Worm (Caenorhabditis elegans) whole organism, L2 larva: ENCODE results near the gene tpi-1.

Experiments
- C34F6.9 ChIP-seq: fragments of 150-350 bp; optimal IDR thresholded peaks from 2 replicates; lab custom pipeline; 2014; ENCODE audit warnings: missing biosample characterization, missing genetic modification characterization
- F13H6.1 ChIP-seq: sonication (generic microtip); optimal IDR thresholded peaks from 2 replicates; lab custom pipeline; 2016; ENCODE audit warnings: missing genetic modification characterization, missing compliant biosample characterization
- R02D3.7 ChIP-seq: fragments of 150-350 bp; optimal IDR thresholded peaks from 2 replicates; lab custom pipeline; 2014; ENCODE audit warnings: missing biosample characterization, missing genetic modification characterization
- Y55F3AM.14 ChIP-seq: fragments of 200-800 bp; sonication (Bioruptor generic); optimal IDR thresholded peaks from 2 replicates; lab custom pipeline; 2018; ENCODE audit warnings: mild to moderate bottlenecking, missing genetic modification characterization, missing compliant biosample characterization
- alr-1 ChIP-seq: fragments of 150-350 bp; optimal IDR thresholded peaks from 2 replicates; lab custom pipeline; 2014; ENCODE audit warnings: missing biosample characterization, missing genetic modification characterization
- aly-2 ChIP-seq: fragments of 150-350 bp; optimal IDR thresholded peaks from 2 replicates; lab custom pipeline; 2014; ENCODE audit warnings: missing biosample characterization, missing genetic modification characterization
- ama-1 ChIP-seq: fragments of 150-350 bp; optimal IDR thresholded peaks from 2 replicates; lab custom pipeline; 2018; ENCODE audit warnings: inconsistent platforms
- blmp-1 ChIP-seq: sonication (generic microtip); optimal IDR thresholded peaks from 2 replicates; lab custom pipeline; 2017; ENCODE audit warnings: missing genetic modification characterization, mild to moderate bottlenecking, missing compliant biosample characterization, antibody characterized with exemption, moderate library complexity; ENCODE audit not compliant: insufficient read depth
- ceh-16 ChIP-seq: fragments of 150-350 bp; optimal IDR thresholded peaks from 2 replicates; lab custom pipeline; 2014; ENCODE audit warnings: missing biosample characterization, missing genetic modification characterization
- ceh-82 ChIP-seq: fragments of 150-350 bp; optimal IDR thresholded peaks from 2 replicates; lab custom pipeline; 2014; ENCODE audit warnings: missing biosample characterization, missing genetic modification characterization
- crh-2 ChIP-seq: sonication (generic microtip); optimal IDR thresholded peaks from 2 replicates; lab custom pipeline; 2017; ENCODE audit warnings: missing biosample characterization, missing genetic modification characterization
- elt-1 ChIP-seq: fragments of 150-350 bp; optimal IDR thresholded peaks from 2 replicates; lab custom pipeline; 2014; ENCODE audit warnings: missing biosample characterization, missing genetic modification characterization
- fos-1 ChIP-seq: fragments of 150-350 bp; optimal IDR thresholded peaks from 2 replicates; lab custom pipeline; 2014; ENCODE audit warnings: missing biosample characterization, missing genetic modification characterization
- gmeb-1 ChIP-seq: fragments of 150-350 bp; optimal IDR thresholded peaks from 2 replicates; lab custom pipeline; 2014; ENCODE audit warnings: missing biosample characterization, missing genetic modification characterization
- lin-11 ChIP-seq: fragments of 150-350 bp; sonication (generic microtip); optimal IDR thresholded peaks from 2 replicates; lab custom pipeline; 2014; ENCODE audit warnings: missing biosample characterization, missing genetic modification characterization, inconsistent platforms, mixed read lengths
- lin-13 ChIP-seq: fragments of 150-350 bp; optimal IDR thresholded peaks from 2 replicates; lab custom pipeline; 2014; ENCODE audit warnings: missing biosample characterization, missing genetic modification reagents, missing genetic modification characterization
- lsy-2 ChIP-seq, 2 experiments: fragments of 150-350 bp in 1 of 2; sonication (generic microtip) in 1 of 2; optimal IDR thresholded peaks; 2 replicates each; lab custom pipeline; 2014 to 2017; ENCODE audit warnings: missing biosample characterization in 2 of 2, missing genetic modification characterization in 2 of 2
- mbf-1 ChIP-seq: sonication (generic microtip); optimal IDR thresholded peaks from 2 replicates; lab custom pipeline; 2017; ENCODE audit warnings: missing biosample characterization, missing genetic modification characterization
- mdl-1 ChIP-seq, 2 experiments: fragments of 150-350 bp in 1 of 2; sonication (generic microtip) in 1 of 2; optimal IDR thresholded peaks; 2 replicates each; lab custom pipeline; 2017; ENCODE audit warnings: missing biosample characterization in 2 of 2, missing genetic modification characterization in 2 of 2
- nhr-11 ChIP-seq: fragments of 150-350 bp; optimal IDR thresholded peaks from 2 replicates; lab custom pipeline; 2014; ENCODE audit warnings: missing biosample characterization, missing genetic modification characterization
- nhr-12 ChIP-seq: fragments of 150-350 bp; optimal IDR thresholded peaks from 2 replicates; lab custom pipeline; 2014; ENCODE audit warnings: missing biosample characterization, missing genetic modification characterization
- nhr-129 ChIP-seq: fragments of 150-350 bp; optimal IDR thresholded peaks from 2 replicates; lab custom pipeline; 2014; ENCODE audit warnings: missing biosample characterization, missing genetic modification characterization
- nhr-21 ChIP-seq: fragments of 150-350 bp; optimal IDR thresholded peaks from 2 replicates; lab custom pipeline; 2014; ENCODE audit warnings: missing biosample characterization, missing genetic modification characterization
- nhr-25 ChIP-seq: fragments of 150-350 bp; sonication (generic microtip); optimal IDR thresholded peaks from 3 replicates; lab custom pipeline; 2014; ENCODE audit warnings: missing biosample characterization, missing genetic modification characterization
- sem-4 ChIP-seq: fragments of 150-350 bp; optimal IDR thresholded peaks from 2 replicates; lab custom pipeline; 2014; ENCODE audit warnings: missing biosample characterization, missing genetic modification reagents, missing genetic modification characterization
- sma-3 ChIP-seq: sonication (generic microtip); optimal IDR thresholded peaks from 2 replicates; lab custom pipeline; 2016; ENCODE audit warnings: missing genetic modification reagents, missing genetic modification characterization, missing compliant biosample characterization
- sma-9 ChIP-seq, 2 experiments: fragments of 150-350 bp in 1 of 2; sonication (generic microtip) in 1 of 2; optimal IDR thresholded peaks; 2 replicates each; lab custom pipeline; 2014 to 2016; ENCODE audit warnings: missing genetic modification characterization in 2 of 2, mild to moderate bottlenecking in 1 of 2, missing biosample characterization in 1 of 2, missing compliant biosample characterization in 1 of 2, missing genetic modification reagents in 1 of 2, moderate library complexity in 1 of 2
- snpc-4 ChIP-seq: fragments of 150-350 bp; optimal IDR thresholded peaks from 2 replicates; lab custom pipeline; 2014; ENCODE audit warnings: missing biosample characterization, missing genetic modification characterization
- unc-39 ChIP-seq: fragments of 150-350 bp; optimal IDR thresholded peaks from 2 replicates; lab custom pipeline; 2014; ENCODE audit warnings: missing biosample characterization, missing genetic modification characterization
- unc-55 ChIP-seq: fragments of 150-350 bp; sonication (generic microtip); optimal IDR thresholded peaks from 3 replicates; lab custom pipeline; 2014; ENCODE audit warnings: missing biosample characterization, missing genetic modification reagents, missing genetic modification characterization
- zag-1 ChIP-seq: fragments of 150-350 bp; optimal IDR thresholded peaks from 2 replicates; lab custom pipeline; 2014; ENCODE audit warnings: missing biosample characterization, missing genetic modification characterization
- ztf-1 ChIP-seq: fragments of 200-800 bp; sonication (Bioruptor generic); conservative IDR thresholded peaks from 2 replicates; pipeline ENCODE4 v1.3.6; 2022; ENCODE audit warnings: missing genetic modification characterization, missing compliant biosample characterization

Gene tpi-1

DNA sequence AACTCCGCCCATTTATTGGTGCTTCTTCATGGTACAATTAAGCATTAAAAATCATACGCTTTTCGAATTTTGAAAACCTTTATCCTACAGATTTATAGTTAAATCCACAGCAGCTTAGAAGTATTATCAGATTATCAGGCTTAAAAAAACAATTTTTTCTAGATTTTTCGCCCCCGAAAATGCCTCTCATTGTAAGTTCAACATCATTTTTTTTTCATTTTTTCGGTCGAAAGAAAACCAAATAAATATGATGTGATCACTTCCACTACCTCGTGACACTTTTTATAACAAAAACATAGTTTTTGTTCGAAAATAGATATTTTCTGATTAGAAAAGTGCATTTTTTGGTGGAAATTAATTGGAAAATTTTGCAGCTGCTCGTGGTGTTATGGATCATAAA, 2.2 kb upstream of the tpi-1 start:
- no peak for TF ChIP-seq aly-2 (tag; lab: Kevin White, UChicago)
- TF ChIP-seq Y55F3AM.14 = no peak
- TF ChIP-seq nhr-11 (tag; lab: Kevin White, UChicago) = no peak
- no peak for TF ChIP-seq fos-1
- no peak for TF ChIP-seq elt-1 (tag; lab: Kevin White, UChicago)
- no peak for TF ChIP-seq unc-39 (tag; lab: Kevin White, UChicago)
- TF ChIP-seq nhr-12 (tag; lab: Kevin White, UChicago) = no peak
- TF ChIP-seq alr-1 = no peak
- TF ChIP-seq sma-9 (GFP tag; optimal IDR thresholded peaks at IDR 0.05; lab: Kevin White, UChicago) = no peak
- no peak for TF ChIP-seq sma-9 (tag; optimal IDR thresholded peaks at IDR 0.05; lab: Kevin White, UChicago)
- TF ChIP-seq, all 48 proteins: peak for 0

DNA sequence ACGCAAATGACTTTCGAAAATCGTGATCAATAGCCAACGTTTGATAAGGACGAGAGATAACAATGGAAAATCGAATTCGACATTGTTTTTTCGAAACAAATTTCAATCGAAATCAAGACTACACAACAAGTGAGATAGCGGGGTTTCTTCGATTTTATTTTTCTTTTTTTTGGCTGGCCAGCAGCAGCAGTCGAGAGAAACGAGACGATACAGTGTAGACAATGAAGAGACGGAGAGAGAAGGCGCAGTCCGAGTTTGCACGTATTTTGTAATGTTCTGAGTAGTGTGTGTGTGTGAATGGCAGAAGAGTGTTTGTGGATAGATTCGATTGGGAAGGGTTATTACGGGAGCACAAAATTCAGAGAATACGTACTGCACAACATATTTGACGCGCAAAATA, 1.2 kb upstream of the tpi-1 start:
- TF ChIP-seq F13H6.1 (peak; percentile 52), lin-13 (GFP tag; lab: Kevin White, UChicago) (peak; percentile 52), sma-3 (GFP tag; lab: Kevin White, UChicago) (peak; percentile 28), crh-2 (tag; lab: Kevin White, UChicago) (peak; percentile 73), mbf-1 (tag; lab: Kevin White, UChicago) (no peak), nhr-25 (tag; lab: Kevin White, UChicago) (no peak), aly-2 (tag; lab: Kevin White, UChicago) (no peak), unc-55 (GFP tag; lab: Kevin White, UChicago) (peak; percentile 61), C34F6.9 (tag; lab: Kevin White, UChicago) (peak; percentile 78), lsy-2 (tag; optimal IDR thresholded peaks at IDR 0.05; lab: Kevin White, UChicago) (peak in 1 of 2 experiments; percentile 72), sma-9 (GFP tag; optimal IDR thresholded peaks at IDR 0.05; lab: Kevin White, UChicago) (peak; percentile 58), sma-9 (tag; optimal IDR thresholded peaks at IDR 0.05; lab: Kevin White, UChicago) (no peak), ztf-1 (no peak), zag-1 (tag; lab: Kevin White, UChicago) (peak; percentile 6), elt-1 (tag; lab: Kevin White, UChicago) (no peak), sem-4 (tag; lab: Kevin White, UChicago) (peak; percentile 25), nhr-129 (peak; percentile 87), R02D3.7 (tag; lab: Kevin White, UChicago) (no peak), gmeb-1 (tag; lab: Kevin White, UChicago) (peak; percentile 37), fos-1 (peak; percentile 68), blmp-1 (tag; lab: Kevin White, UChicago) (no peak), lin-11 (no peak), ama-1 (lab: Kevin White, UChicago) (peak; percentile 88)

DNA sequence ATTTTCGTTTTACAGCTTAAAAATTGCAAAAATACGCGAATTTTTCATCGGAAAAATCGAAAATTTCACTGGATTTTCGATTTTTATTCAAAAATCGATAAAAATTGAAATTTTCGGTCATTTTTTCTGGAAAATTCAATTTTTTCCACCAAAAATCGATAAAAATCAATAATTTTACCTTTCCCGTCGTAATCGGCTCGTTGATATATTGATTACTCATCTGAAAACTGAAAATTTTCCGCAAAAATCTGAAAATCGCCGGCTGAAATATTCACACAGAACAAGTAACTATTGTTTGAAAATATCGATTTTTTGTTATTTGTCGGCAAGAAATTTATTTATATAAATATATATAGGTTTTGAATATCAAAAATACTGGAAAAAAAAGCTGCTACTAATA, 2.4 kb downstream of the tpi-1 start, which contains the start of gene cyn-16:
Gene cyn-16, minus strand, starts transcription at position 227 of the 400 bp plus-strand sequence.
- no peak for TF ChIP-seq nhr-21 (tag; lab: Kevin White, UChicago)
- peak; percentile 13 for TF ChIP-seq ama-1 (lab: Kevin White, UChicago)

DNA sequence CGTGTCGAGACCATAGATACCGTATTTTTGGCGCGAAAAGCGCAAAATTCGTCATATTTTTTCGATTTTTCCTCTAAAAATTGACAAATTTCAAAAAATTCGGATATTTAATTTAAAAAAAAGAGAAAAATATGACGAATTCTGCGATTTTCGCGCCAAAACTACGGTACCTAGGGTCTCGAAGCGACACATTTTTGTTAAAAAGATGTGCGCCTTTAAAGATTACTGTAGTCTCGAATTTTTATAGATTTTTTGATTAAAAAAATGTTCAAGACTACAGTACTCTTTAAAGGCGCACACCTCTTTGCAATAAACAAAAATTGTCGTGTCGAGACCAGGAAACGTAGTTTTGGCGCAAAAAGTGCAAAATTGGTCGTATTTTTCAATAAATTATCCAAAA, 2.9 kb downstream of the tpi-1 start:
- TF ChIP-seq ztf-1 (no peak), snpc-4 (no peak)

DNA sequence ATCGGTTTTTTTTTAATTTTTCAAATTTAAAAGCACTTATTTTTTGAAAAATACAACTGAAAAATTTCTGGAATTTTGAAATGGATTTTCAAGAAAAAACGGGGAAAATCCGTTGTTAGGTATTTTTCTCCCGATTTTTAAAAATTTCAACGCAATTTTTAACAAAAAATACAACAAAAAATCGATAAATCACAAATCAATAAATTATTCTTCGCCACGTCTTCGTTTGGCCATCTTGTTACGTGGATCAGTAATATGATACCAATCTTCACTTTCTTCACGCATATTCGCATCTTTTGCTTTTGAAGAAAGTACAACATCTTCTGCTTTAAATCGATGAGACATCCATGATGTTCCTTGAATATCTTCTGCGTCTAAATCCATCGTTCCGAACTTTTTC, 10.2 kb downstream of the tpi-1 start:
- TF ChIP-seq nhr-12 (tag; lab: Kevin White, UChicago) (no peak), ceh-82 (tag; lab: Kevin White, UChicago) (no peak), nhr-25 (tag; lab: Kevin White, UChicago) (no peak), snpc-4 (no peak), mdl-1 (tag; optimal IDR thresholded peaks at IDR 0.05; lab: Kevin White, UChicago) (no peak), F13H6.1 (no peak), R02D3.7 (tag; lab: Kevin White, UChicago) (no peak), ceh-16 (tag; lab: Kevin White, UChicago) (no peak), C34F6.9 (tag; lab: Kevin White, UChicago) (no peak)
